Fruit fly (Drosophila melanogaster): ENCODE measurements around the gene CG15239.

dm6 chrX:3868456-3869023 is 15.4 kb upstream of the CG15239 start, which contains the start of gene CG2930:
- no peak for TF ChIP-seq psq (optimal IDR thresholded peaks at IDR 0.05)
- TF ChIP-seq usp (GFP tag; optimal IDR thresholded peaks at IDR 0.05), result no peak
- no peak for TF ChIP-seq CG8478 (optimal IDR thresholded peaks at IDR 0.05)
- no peak for TF ChIP-seq Dll (optimal IDR thresholded peaks at IDR 0.05)
- no peak for TF ChIP-seq pan (optimal IDR thresholded peaks at IDR 0.05)
- no peak for TF ChIP-seq EcR (GFP tag; optimal IDR thresholded peaks at IDR 0.05)
